Worm (Caenorhabditis elegans): ENCODE results near the gene spp-30.

spp-30 gene

ce11 chrX:11603234-11604108, 25.0 kb downstream of the spp-30 start:
- TF ChIP-seq ceh-83 (GFP tag; optimal IDR thresholded peaks at IDR 0.05): peak; percentile 54
- TF ChIP-seq unc-120 (tag; optimal IDR thresholded peaks at IDR 0.05; ENCODE audit: poor library complexity, severe bottlenecking): no peak
- no peak for TF ChIP-seq ztf-11 (tag; optimal IDR thresholded peaks at IDR 0.05)
- no peak for TF ChIP-seq tbx-8 (GFP tag; optimal IDR thresholded peaks at IDR 0.05)
- TF ChIP-seq sptf-1 (tag; optimal IDR thresholded peaks at IDR 0.05): peak; percentile 23
- TF ChIP-seq snpc-4 (tag; optimal IDR thresholded peaks at IDR 0.05): no peak
- peak; percentile 61 for TF ChIP-seq ces-1 (GFP tag; optimal IDR thresholded peaks at IDR 0.05)
- TF ChIP-seq pha-4 (tag; optimal IDR thresholded peaks at IDR 0.05): no peak
- TF ChIP-seq lsy-2 (tag; optimal IDR thresholded peaks at IDR 0.05): no peak
- TF ChIP-seq lin-32 (GFP tag; optimal IDR thresholded peaks at IDR 0.05): no peak
- no peak for TF ChIP-seq ceh-43 (GFP tag; optimal IDR thresholded peaks at IDR 0.05)
- no peak for TF ChIP-seq nhr-12 (tag; optimal IDR thresholded peaks at IDR 0.05)
- TF ChIP-seq flh-1 (GFP tag; optimal IDR thresholded peaks at IDR 0.05): no peak
- TF ChIP-seq ham-2 (GFP tag; optimal IDR thresholded peaks at IDR 0.05): no peak
- TF ChIP-seq elt-1 (tag; optimal IDR thresholded peaks at IDR 0.05; ENCODE audit: borderline replicate concordance, insufficient read depth): no peak

ce11 chrX:11600488-11601106, 27.9 kb downstream of the spp-30 start:
- TF ChIP-seq pha-4 (tag; optimal IDR thresholded peaks at IDR 0.05) (peak; percentile 29), lin-32 (GFP tag; optimal IDR thresholded peaks at IDR 0.05) (no peak), unc-120 (tag; optimal IDR thresholded peaks at IDR 0.05; ENCODE audit: poor library complexity, severe bottlenecking) (no peak), nhr-2 (tag; optimal IDR thresholded peaks at IDR 0.05) (no peak), flh-1 (GFP tag; optimal IDR thresholded peaks at IDR 0.05) (no peak), elt-3 (tag; optimal IDR thresholded peaks at IDR 0.05) (no peak), hlh-1 (tag; optimal IDR thresholded peaks at IDR 0.05) (no peak), M03D4.4 (tag; optimal IDR thresholded peaks at IDR 0.05) (no peak), ceh-83 (GFP tag; optimal IDR thresholded peaks at IDR 0.05) (no peak), ceh-39 (tag; optimal IDR thresholded peaks at IDR 0.05) (no peak), lin-13 (tag; optimal IDR thresholded peaks at IDR 0.05) (no peak), nhr-237 (tag; optimal IDR thresholded peaks at IDR 0.05) (no peak), mab-5 (tag; optimal IDR thresholded peaks at IDR 0.05) (no peak), bed-3 (GFP tag; optimal IDR thresholded peaks at IDR 0.05) (no peak), unc-39 (tag; optimal IDR thresholded peaks at IDR 0.05) (no peak), ham-2 (GFP tag; optimal IDR thresholded peaks at IDR 0.05) (peak; percentile 82), mls-2 (tag; optimal IDR thresholded peaks at IDR 0.05) (no peak), drap-1 (GFP tag; optimal IDR thresholded peaks at IDR 0.05) (peak; percentile 1), blmp-1 (tag; optimal IDR thresholded peaks at IDR 0.05) (no peak), ceh-43 (GFP tag; optimal IDR thresholded peaks at IDR 0.05) (no peak), nhr-76 (tag; optimal IDR thresholded peaks at IDR 0.05) (no peak), nhr-12 (tag; optimal IDR thresholded peaks at IDR 0.05) (no peak), nhr-28 (tag; optimal IDR thresholded peaks at IDR 0.05) (no peak), mep-1 (tag; optimal IDR thresholded peaks at IDR 0.05) (peak; percentile 12)

ce11 chrX:11598839-11599238, 29.6 kb downstream of the spp-30 start:
- no peak for TF ChIP-seq lin-13 (tag; optimal IDR thresholded peaks at IDR 0.05)
- peak; percentile 24 for TF ChIP-seq ces-1 (GFP tag; optimal IDR thresholded peaks at IDR 0.05)

ce11 chrX:11596876-11597275, 31.6 kb downstream of the spp-30 start:
- TF ChIP-seq flh-1 (GFP tag; optimal IDR thresholded peaks at IDR 0.05): no peak
- no peak for TF ChIP-seq unc-120 (tag; optimal IDR thresholded peaks at IDR 0.05; ENCODE audit: poor library complexity, severe bottlenecking)
- no peak for TF ChIP-seq bed-3 (GFP tag; optimal IDR thresholded peaks at IDR 0.05)
- TF ChIP-seq elt-1 (tag; optimal IDR thresholded peaks at IDR 0.05; ENCODE audit: borderline replicate concordance, insufficient read depth): no peak
- no peak for TF ChIP-seq ces-1 (GFP tag; optimal IDR thresholded peaks at IDR 0.05)
- no peak for TF ChIP-seq ceh-83 (GFP tag; optimal IDR thresholded peaks at IDR 0.05)
- TF ChIP-seq snpc-4 (tag; optimal IDR thresholded peaks at IDR 0.05): no peak
- no peak for TF ChIP-seq ham-2 (GFP tag; optimal IDR thresholded peaks at IDR 0.05)
- no peak for TF ChIP-seq nhr-2 (tag; optimal IDR thresholded peaks at IDR 0.05)
- no peak for TF ChIP-seq ceh-39 (tag; optimal IDR thresholded peaks at IDR 0.05)
- TF ChIP-seq hlh-1 (tag; optimal IDR thresholded peaks at IDR 0.05): no peak
- TF ChIP-seq unc-62 (GFP tag; optimal IDR thresholded peaks at IDR 0.05): no peak
- no peak for TF ChIP-seq tbx-8 (GFP tag; optimal IDR thresholded peaks at IDR 0.05)
- TF ChIP-seq nhr-12 (tag; optimal IDR thresholded peaks at IDR 0.05): no peak
- TF ChIP-seq mep-1 (tag; optimal IDR thresholded peaks at IDR 0.05): no peak
- TF ChIP-seq lin-32 (GFP tag; optimal IDR thresholded peaks at IDR 0.05): no peak
- no peak for TF ChIP-seq elt-3 (tag; optimal IDR thresholded peaks at IDR 0.05)
- no peak for TF ChIP-seq nhr-237 (tag; optimal IDR thresholded peaks at IDR 0.05)
- TF ChIP-seq nhr-76 (tag; optimal IDR thresholded peaks at IDR 0.05): no peak

Data from whole organism, mixed stage, embryonic.